Worm (Caenorhabditis elegans) whole organism, L3 larva: Measurements from ENCODE around the gene Y52E8A.6.

Experiments used
- ZK546.5 ChIP-seq: sonication (generic microtip); optimal IDR thresholded peaks from 2 replicates; lab custom pipeline; 2017; ENCODE audit warnings: missing biosample characterization, missing genetic modification characterization
- aly-2 ChIP-seq: fragments of 150-350 bp; optimal IDR thresholded peaks from 2 replicates; lab custom pipeline; 2014; ENCODE audit warnings: missing biosample characterization, missing genetic modification characterization
- ceh-16 ChIP-seq: sonication (generic microtip); optimal IDR thresholded peaks from 2 replicates; lab custom pipeline; 2017; ENCODE audit warnings: missing biosample characterization, missing genetic modification characterization
- ceh-28 ChIP-seq: fragments of 150-350 bp; optimal IDR thresholded peaks from 2 replicates; lab custom pipeline; 2014; ENCODE audit warnings: missing biosample characterization, missing genetic modification reagents, missing genetic modification characterization
- ceh-82 ChIP-seq: fragments of 150-350 bp; optimal IDR thresholded peaks from 2 replicates; lab custom pipeline; 2014; ENCODE audit warnings: missing biosample characterization, missing genetic modification characterization
- ceh-9 ChIP-seq: sonication (generic microtip); optimal IDR thresholded peaks from 2 replicates; lab custom pipeline; 2018; ENCODE audit warnings: missing biosample characterization, missing genetic modification characterization
- daf-12 ChIP-seq: fragments of 150-350 bp; optimal IDR thresholded peaks from 2 replicates; lab custom pipeline; 2014; ENCODE audit warnings: missing biosample characterization, missing genetic modification reagents, missing genetic modification characterization
- egl-27 ChIP-seq: sonication (generic microtip); optimal IDR thresholded peaks from 4 replicates; lab custom pipeline; 2017; ENCODE audit warnings: missing biosample characterization, missing genetic modification reagents, missing genetic modification characterization
- egl-5 ChIP-seq: fragments of 150-350 bp; optimal IDR thresholded peaks from 2 replicates; lab custom pipeline; 2017; ENCODE audit warnings: missing biosample characterization, missing genetic modification reagents, missing genetic modification characterization, inconsistent platforms
- elt-2 ChIP-seq: sonication (generic microtip); optimal IDR thresholded peaks from 2 replicates; lab custom pipeline; 2016; ENCODE audit warnings: missing genetic modification reagents, mild to moderate bottlenecking, missing genetic modification characterization, missing compliant biosample characterization
- fkh-10 ChIP-seq: sonication (generic microtip); optimal IDR thresholded peaks from 2 replicates; lab custom pipeline; 2017; ENCODE audit warnings: missing biosample characterization, missing genetic modification reagents, missing genetic modification characterization
- fkh-2 ChIP-seq: fragments of 150-350 bp; optimal IDR thresholded peaks from 2 replicates; lab custom pipeline; 2014; ENCODE audit warnings: missing biosample characterization, missing genetic modification reagents, missing genetic modification characterization
- hmg-11 ChIP-seq: sonication (generic microtip); optimal IDR thresholded peaks from 2 replicates; lab custom pipeline; 2016; ENCODE audit warnings: missing genetic modification characterization, missing compliant biosample characterization
- jun-1 ChIP-seq: fragments of 150-350 bp; optimal IDR thresholded peaks from 2 replicates; lab custom pipeline; 2014; ENCODE audit warnings: missing biosample characterization, missing genetic modification reagents, missing genetic modification characterization
- lin-15B ChIP-seq: fragments of 150-350 bp; optimal IDR thresholded peaks from 2 replicates; lab custom pipeline; 2014; ENCODE audit warnings: missing biosample characterization, missing genetic modification characterization
- lin-39 ChIP-seq: fragments of 150-350 bp; optimal IDR thresholded peaks from 2 replicates; lab custom pipeline; 2018; ENCODE audit warnings: missing biosample characterization, missing genetic modification reagents, missing genetic modification characterization
- mml-1 ChIP-seq: fragments of 150-350 bp; sonication (generic microtip); optimal IDR thresholded peaks from 3 replicates; lab custom pipeline; 2014; ENCODE audit warnings: missing biosample characterization, missing genetic modification characterization
- nfya-1 ChIP-seq: sonication (generic microtip); optimal IDR thresholded peaks from 2 replicates; lab custom pipeline; 2017; ENCODE audit warnings: missing genetic modification characterization, mild to moderate bottlenecking, missing compliant biosample characterization, antibody characterized with exemption, moderate library complexity; ENCODE audit not compliant: insufficient read depth
- nhr-23 ChIP-seq: fragments of 150-350 bp; optimal IDR thresholded peaks from 2 replicates; lab custom pipeline; 2014; ENCODE audit warnings: missing biosample characterization, missing genetic modification reagents, missing genetic modification characterization
- nhr-237 ChIP-seq: fragments of 150-350 bp; optimal IDR thresholded peaks from 2 replicates; lab custom pipeline; 2014; ENCODE audit warnings: missing biosample characterization, missing genetic modification characterization
- nhr-28 ChIP-seq: fragments of 150-350 bp; optimal IDR thresholded peaks from 2 replicates; lab custom pipeline; 2014; ENCODE audit warnings: missing biosample characterization, missing genetic modification characterization
- nhr-43 ChIP-seq: sonication (generic microtip); optimal IDR thresholded peaks from 2 replicates; lab custom pipeline; 2016; ENCODE audit warnings: mild to moderate bottlenecking, missing genetic modification characterization, missing compliant biosample characterization; ENCODE audit not compliant: poor library complexity, severe bottlenecking
- nhr-67 ChIP-seq: fragments of 150-350 bp; optimal IDR thresholded peaks from 2 replicates; lab custom pipeline; 2014; ENCODE audit warnings: missing biosample characterization, missing genetic modification characterization
- sea-2 ChIP-seq: fragments of 150-350 bp; sonication (generic microtip); optimal IDR thresholded peaks from 4 replicates; lab custom pipeline; 2014; ENCODE audit warnings: missing biosample characterization, missing genetic modification reagents, missing genetic modification characterization
- unc-62 ChIP-seq: fragments of 150-350 bp; sonication (generic microtip); optimal IDR thresholded peaks from 4 replicates; lab custom pipeline; 2014; ENCODE audit warnings: missing biosample characterization, missing genetic modification reagents, missing genetic modification characterization
- zag-1 ChIP-seq: fragments of 150-350 bp; optimal IDR thresholded peaks from 2 replicates; lab custom pipeline; 2014; ENCODE audit warnings: missing biosample characterization, missing genetic modification characterization
- ztf-4 ChIP-seq: fragments of 150-350 bp; optimal IDR thresholded peaks from 2 replicates; lab custom pipeline; 2014; ENCODE audit warnings: missing biosample characterization, missing genetic modification characterization

Gene Y52E8A.6

DNA sequence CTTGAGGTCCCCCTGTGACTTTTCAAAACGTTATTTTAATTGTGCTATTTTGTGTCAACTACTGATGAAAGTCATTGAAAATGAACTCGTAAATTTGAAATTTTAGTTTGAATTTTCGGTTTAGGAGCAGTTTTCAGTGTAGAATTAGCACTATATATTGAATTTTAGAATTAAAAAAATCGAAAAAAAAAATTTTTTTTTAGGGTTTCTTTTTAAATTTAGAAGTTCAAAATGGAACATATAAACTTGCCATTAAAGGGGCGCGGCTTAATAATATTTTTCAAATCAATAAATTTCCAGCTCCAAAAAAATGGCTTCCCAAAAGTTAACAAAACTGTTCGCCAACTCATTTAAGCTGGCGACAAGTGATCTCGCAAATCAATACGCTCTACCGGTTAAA is 31.1 kb upstream of the Y52E8A.6 start, which contains the start of gene H20J04.9:
H20J04.9 (plus strand) TSS at position 301 of the 400 bp plus-strand sequence.
- TF ChIP-seq unc-62 (GFP tag; lab: Kevin White, UChicago): no peak
- TF ChIP-seq nhr-237 (tag; lab: Kevin White, UChicago): no peak
- no peak for TF ChIP-seq fkh-10

DNA sequence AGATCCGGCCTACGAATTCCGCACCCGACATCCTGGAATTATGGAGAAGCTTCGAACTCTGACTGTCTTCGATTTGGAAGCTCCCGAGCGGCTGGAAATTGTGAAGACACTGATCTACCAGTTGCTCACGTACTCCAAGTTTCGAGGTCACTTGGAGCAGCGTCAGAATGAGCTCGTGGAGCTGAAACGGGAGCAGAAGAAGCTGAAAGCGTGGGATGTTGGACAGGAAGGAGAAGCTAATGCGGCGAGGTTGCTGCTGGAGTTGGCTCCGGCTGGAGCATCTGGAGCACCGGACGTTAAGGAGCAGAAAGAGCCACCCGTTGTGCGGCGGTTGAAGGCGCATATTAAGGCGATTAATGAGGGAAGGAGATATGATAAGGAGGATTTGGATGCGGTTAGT is 24.5 kb upstream of the Y52E8A.6 start:
- TF ChIP-seq ceh-82 (tag; lab: Kevin White, UChicago) (no peak), nhr-67 (tag; lab: Kevin White, UChicago) (no peak), nhr-28 (no peak), ceh-9 (tag; lab: Kevin White, UChicago) (no peak), egl-5 (tag; lab: Kevin White, UChicago) (no peak), egl-27 (no peak), ztf-4 (tag; lab: Kevin White, UChicago) (no peak), nhr-23 (tag; lab: Kevin White, UChicago) (no peak), lin-15B (tag; lab: Kevin White, UChicago) (no peak), ZK546.5 (tag; lab: Kevin White, UChicago) (no peak), nfya-1 (tag; lab: Kevin White, UChicago) (no peak), zag-1 (no peak), fkh-10 (no peak)

DNA sequence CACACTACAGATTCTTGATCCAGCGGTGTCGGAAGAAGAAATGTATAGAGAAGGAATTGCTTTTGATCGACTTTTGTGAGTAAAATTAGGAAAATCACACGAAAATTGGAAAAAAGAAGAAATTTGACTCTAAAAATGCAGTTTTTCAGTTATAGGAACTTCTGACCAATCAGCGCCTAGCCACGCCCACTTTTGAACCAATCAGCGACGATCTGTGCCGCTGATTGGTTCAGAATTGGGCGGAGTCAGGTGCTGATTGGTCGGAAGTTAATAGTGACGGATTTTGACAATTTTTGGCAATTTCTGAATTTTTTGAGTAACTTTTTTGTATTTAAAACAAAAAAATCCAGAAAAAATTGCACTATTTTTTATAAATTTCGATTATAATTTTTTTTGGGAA is 21.7 kb upstream of the Y52E8A.6 start:
- no peak for TF ChIP-seq ztf-4 (tag; lab: Kevin White, UChicago)
- peak; percentile 99 for TF ChIP-seq nfya-1 (tag; lab: Kevin White, UChicago)
- no peak for TF ChIP-seq fkh-2
- no peak for TF ChIP-seq egl-27
- TF ChIP-seq, all 47 proteins: peak for 1

DNA sequence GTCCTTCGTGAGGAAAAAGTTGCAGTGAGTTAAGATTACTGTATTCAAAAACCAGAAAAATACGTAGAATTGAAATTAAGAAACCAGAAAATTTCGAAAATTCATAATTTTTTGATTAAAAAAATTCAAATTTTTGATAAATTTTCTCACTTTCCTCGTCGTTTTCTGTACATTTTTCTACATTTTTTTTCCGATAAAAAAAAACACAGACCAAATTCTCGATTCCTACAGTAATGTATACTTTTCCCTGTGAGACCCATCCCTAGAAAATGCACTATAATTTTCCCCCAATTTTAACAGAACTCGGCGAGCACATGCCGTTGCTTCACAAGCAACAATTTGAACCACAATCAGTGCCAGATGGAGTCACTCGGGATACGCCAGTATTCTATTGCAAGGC is 20.1 kb upstream of the Y52E8A.6 start, which contains the start of gene athp-2:
athp-2 (plus strand) TSS at position 301 of the 400 bp plus-strand sequence.
- TF ChIP-seq aly-2: no peak
- no peak for TF ChIP-seq hmg-11 (tag; lab: Kevin White, UChicago)
- no peak for TF ChIP-seq sea-2 (GFP tag; lab: Kevin White, UChicago)
- no peak for TF ChIP-seq nhr-28
- no peak for TF ChIP-seq zag-1
- no peak for TF ChIP-seq ceh-16
- no peak for TF ChIP-seq jun-1 (tag; lab: Kevin White, UChicago)
- no peak for TF ChIP-seq fkh-2
- no peak for TF ChIP-seq nfya-1 (tag; lab: Kevin White, UChicago)
- no peak for TF ChIP-seq nhr-67 (tag; lab: Kevin White, UChicago)
- no peak for TF ChIP-seq lin-39 (tag; lab: Kevin White, UChicago)
- no peak for TF ChIP-seq daf-12 (tag; lab: Kevin White, UChicago)
- TF ChIP-seq nhr-237 (tag; lab: Kevin White, UChicago): no peak
- TF ChIP-seq egl-5 (tag; lab: Kevin White, UChicago): no peak
- TF ChIP-seq fkh-10: no peak
- TF ChIP-seq ceh-28 (tag; lab: Kevin White, UChicago): no peak
- no peak for TF ChIP-seq elt-2

DNA sequence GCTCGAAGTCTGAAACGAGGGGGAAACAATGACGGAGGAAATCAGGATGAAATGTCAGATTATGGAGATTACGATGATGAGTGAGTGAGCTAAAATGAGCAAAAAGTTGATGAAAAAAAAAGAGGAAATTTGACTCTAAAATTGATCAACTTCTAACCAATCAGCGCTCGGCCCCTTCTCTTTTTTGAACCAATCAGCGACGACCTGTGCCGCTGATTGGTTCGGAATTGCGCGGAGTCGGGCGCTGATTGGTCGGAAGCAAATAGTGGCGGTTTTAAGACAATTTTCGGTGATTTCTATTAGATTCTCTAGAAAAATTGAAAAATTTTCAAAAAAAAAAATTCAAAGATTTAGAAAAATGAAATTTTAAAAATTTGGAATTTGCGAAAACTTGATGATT is 18.0 kb upstream of the Y52E8A.6 start:
- TF ChIP-seq nfya-1 (tag; lab: Kevin White, UChicago): peak; percentile 84
- no peak for TF ChIP-seq nhr-23 (tag; lab: Kevin White, UChicago)
- TF ChIP-seq, all 47 proteins: peak for 1

DNA sequence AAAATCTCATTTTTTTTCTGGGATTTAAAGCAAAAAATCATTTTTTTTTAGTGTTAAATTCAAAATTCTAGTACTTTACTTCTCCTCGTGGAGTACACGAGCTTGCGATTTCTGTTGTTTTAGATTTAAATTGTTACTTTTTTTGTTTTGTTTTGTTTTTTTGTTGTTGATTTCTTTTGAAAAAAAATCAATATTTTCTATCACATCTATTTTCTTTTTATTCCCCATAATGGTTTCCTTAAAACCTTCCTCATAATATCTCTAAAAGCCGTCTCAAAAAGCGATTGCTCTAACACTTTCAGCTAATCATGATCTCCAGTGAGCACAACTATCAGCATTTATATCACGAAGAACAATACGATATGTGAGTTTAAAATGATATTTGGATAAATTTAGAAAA is 14.7 kb upstream of the Y52E8A.6 start, which contains the start of gene madf-3:
madf-3 (plus strand) TSS at position 301 of the 400 bp plus-strand sequence.
- TF ChIP-seq zag-1: no peak
- no peak for TF ChIP-seq nhr-43 (tag; lab: Kevin White, UChicago)
- no peak for TF ChIP-seq mml-1 (tag; lab: Kevin White, UChicago)
- no peak for TF ChIP-seq nhr-67 (tag; lab: Kevin White, UChicago)
- TF ChIP-seq egl-27: no peak
- TF ChIP-seq ceh-82 (tag; lab: Kevin White, UChicago): no peak
- no peak for TF ChIP-seq unc-62 (GFP tag; lab: Kevin White, UChicago)

DNA sequence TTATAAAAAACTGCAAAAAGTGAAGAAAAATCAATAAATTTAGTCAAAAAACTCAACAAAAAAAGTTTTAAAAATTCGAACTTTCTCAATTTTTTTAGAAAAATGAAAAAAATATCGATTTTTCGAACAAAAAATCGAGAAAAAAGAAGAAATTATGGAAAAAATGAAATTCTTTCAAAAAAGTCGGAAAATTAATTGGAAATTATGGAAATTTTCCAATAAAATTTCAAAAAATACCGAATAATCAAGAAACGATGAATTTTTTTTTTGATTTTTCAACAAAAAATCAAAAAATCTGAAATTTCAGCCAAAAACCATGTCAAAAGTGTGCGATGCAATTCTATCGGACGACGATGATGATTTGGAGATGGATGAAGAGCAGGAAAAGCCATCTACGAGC is 8.9 kb upstream of the Y52E8A.6 start, which contains the start of gene H20J04.4:
H20J04.4 (plus strand) TSS at position 301 of the 400 bp plus-strand sequence.
- peak; percentile 10 for TF ChIP-seq ceh-28 (tag; lab: Kevin White, UChicago)
- no peak for TF ChIP-seq sea-2 (GFP tag; lab: Kevin White, UChicago)
